Fruit fly (Drosophila melanogaster) whole organism, embryonic: Measurements from ENCODE around the gene Rexo5.

ENCODE experiments used
- Antp ChIP-seq: fragments of 200-800 bp; sonication (Bioruptor generic); optimal IDR thresholded peaks from 3 replicates; lab custom pipeline; 2016; ENCODE audit warnings: missing biosample characterization, missing genetic modification characterization
- Atf-2 ChIP-seq: fragments of 200-800 bp; sonication (Bioruptor generic); optimal IDR thresholded peaks from 2 replicates; lab custom pipeline; 2016; ENCODE audit warnings: missing biosample characterization, missing genetic modification characterization
- BEAF-32 ChIP-seq: fragments of 200-800 bp; sonication (Bioruptor generic); optimal IDR thresholded peaks from 3 replicates; lab custom pipeline; 2017; ENCODE audit warnings: missing biosample characterization, missing genetic modification characterization, mild to moderate bottlenecking, moderate library complexity, missing genetic modification reagents
- CG10147 ChIP-seq: fragments of 200-800 bp; sonication (Bioruptor generic); optimal IDR thresholded peaks from 2 replicates; lab custom pipeline; 2019; ENCODE audit warnings: missing biosample characterization, mild to moderate bottlenecking, missing genetic modification characterization, moderate library complexity
- CG12659 ChIP-seq: fragments of 200-800 bp; sonication (Bioruptor generic); optimal IDR thresholded peaks from 3 replicates; lab custom pipeline; 2017; ENCODE audit warnings: mild to moderate bottlenecking, missing biosample characterization, missing genetic modification reagents, missing genetic modification characterization
- CG12769 ChIP-seq: fragments of 200-800 bp; sonication (Bioruptor generic); optimal IDR thresholded peaks from 2 replicates; lab custom pipeline; 2019; ENCODE audit warnings: missing biosample characterization, mild to moderate bottlenecking, missing genetic modification characterization, moderate library complexity
- CG14710 ChIP-seq: fragments of 200-800 bp; sonication (Bioruptor generic); optimal IDR thresholded peaks from 3 replicates; lab custom pipeline; 2019; ENCODE audit warnings: missing biosample characterization, mild to moderate bottlenecking, missing genetic modification characterization, moderate library complexity
- CG15269 ChIP-seq: fragments of 200-800 bp; sonication (Bioruptor generic); optimal IDR thresholded peaks from 2 replicates; lab custom pipeline; 2018; ENCODE audit warnings: missing biosample characterization, mild to moderate bottlenecking, missing genetic modification characterization, moderate library complexity
- CG16815 ChIP-seq: fragments of 200-800 bp; sonication (Bioruptor generic); optimal IDR thresholded peaks from 3 replicates; lab custom pipeline; 2017; ENCODE audit warnings: missing biosample characterization, mild to moderate bottlenecking, missing genetic modification characterization
- CG16863 ChIP-seq: fragments of 200-800 bp; sonication (Bioruptor generic); optimal IDR thresholded peaks from 3 replicates; lab custom pipeline; 2016; ENCODE audit warnings: missing biosample characterization, missing genetic modification characterization
- CG18476 ChIP-seq: fragments of 200-800 bp; sonication (Bioruptor generic); optimal IDR thresholded peaks from 2 replicates; lab custom pipeline; 2016; ENCODE audit warnings: missing biosample characterization, mild to moderate bottlenecking, missing genetic modification characterization
- CG31441 ChIP-seq: fragments of 200-800 bp; sonication (Bioruptor generic); IDR thresholded peaks from 2 replicates; pipeline ENCODE4 v1.3.6; 2022; ENCODE audit warnings: missing biosample characterization, missing genetic modification characterization
- CG3163 ChIP-seq: fragments of 200-800 bp; sonication (Bioruptor generic); optimal IDR thresholded peaks from 3 replicates; lab custom pipeline; 2016; ENCODE audit warnings: missing biosample characterization, missing genetic modification characterization
- CG3281 ChIP-seq: fragments of 200-800 bp; sonication (Bioruptor generic); optimal IDR thresholded peaks from 3 replicates; lab custom pipeline; 2017; ENCODE audit warnings: missing biosample characterization, mild to moderate bottlenecking, missing genetic modification characterization
- CG33557 ChIP-seq: fragments of 200-800 bp; sonication (Bioruptor generic); optimal IDR thresholded peaks from 2 replicates; lab custom pipeline; 2019; ENCODE audit warnings: missing biosample characterization, mild to moderate bottlenecking, missing genetic modification characterization, moderate library complexity
- CG5180 ChIP-seq: fragments of 200-800 bp; sonication (Bioruptor generic); optimal IDR thresholded peaks from 3 replicates; lab custom pipeline; 2017; ENCODE audit warnings: missing biosample characterization, missing genetic modification characterization, mild to moderate bottlenecking, moderate library complexity, missing genetic modification reagents
- CG6765 ChIP-seq: fragments of 200-800 bp; sonication (Bioruptor generic); optimal IDR thresholded peaks from 3 replicates; lab custom pipeline; 2017; ENCODE audit warnings: missing biosample characterization, mild to moderate bottlenecking, missing genetic modification characterization
- CG7928 ChIP-seq: fragments of 200-800 bp; sonication (Bioruptor generic); optimal IDR thresholded peaks from 2 replicates; lab custom pipeline; 2017; ENCODE audit warnings: missing biosample characterization, mild to moderate bottlenecking, missing genetic modification characterization
- CG8478 ChIP-seq: fragments of >200 bp; optimal IDR thresholded peaks from 2 replicates; lab custom pipeline; 2018
- CG8765 ChIP-seq: fragments of 200-800 bp; sonication (Bioruptor generic); IDR thresholded peaks from 2 replicates; pipeline ENCODE4 v1.3.6; 2022; ENCODE audit warnings: missing biosample characterization, missing genetic modification characterization
- Dbx ChIP-seq: fragments of 200-800 bp; sonication (Bioruptor generic); IDR thresholded peaks from 3 replicates; pipeline ENCODE4 v1.3.6; 2022; ENCODE audit warnings: missing biosample characterization, missing genetic modification characterization
- Doc3 ChIP-seq: fragments of 200-800 bp; sonication (Bioruptor generic); IDR thresholded peaks from 3 replicates; pipeline ENCODE4 v1.3.6; 2022; ENCODE audit warnings: missing biosample characterization, missing genetic modification characterization; ENCODE audit not compliant: partially characterized antibody
- HLH3B ChIP-seq: fragments of 200-800 bp; sonication (Bioruptor generic); IDR thresholded peaks from 2 replicates; pipeline ENCODE4 v1.3.6; 2022; ENCODE audit warnings: missing biosample characterization, missing genetic modification characterization
- Hmr ChIP-seq: fragments of 200-800 bp; sonication (Bioruptor generic); optimal IDR thresholded peaks from 3 replicates; lab custom pipeline; 2017; ENCODE audit warnings: mild to moderate bottlenecking, missing biosample characterization, missing genetic modification reagents, missing genetic modification characterization
- Lpt ChIP-seq: fragments of >200 bp; optimal IDR thresholded peaks from 2 replicates; lab custom pipeline; 2018; ENCODE audit warnings: missing biosample characterization, missing genetic modification characterization
- Meics ChIP-seq: fragments of 200-800 bp; sonication (Bioruptor generic); optimal IDR thresholded peaks from 2 replicates; lab custom pipeline; 2017; ENCODE audit warnings: missing biosample characterization, mild to moderate bottlenecking, missing genetic modification characterization
- Pdp1 ChIP-seq, 2 experiments: fragments of 200-800 bp; sonication (Bioruptor generic); optimal IDR thresholded peaks; 3 replicates each; lab custom pipeline; 2016; ENCODE audit warnings: missing biosample characterization in 2 of 2, missing genetic modification characterization in 2 of 2, mild to moderate bottlenecking in 1 of 2, moderate library complexity in 1 of 2
- Ptx1 ChIP-seq: fragments of 200-800 bp; sonication (Bioruptor generic); IDR thresholded peaks from 2 replicates; pipeline ENCODE4 v1.3.6; 2022; ENCODE audit warnings: missing biosample characterization, missing genetic modification characterization
- Rfx ChIP-seq: fragments of 200-800 bp; sonication (Bioruptor generic); IDR thresholded peaks from 2 replicates; pipeline ENCODE4 v1.3.6; 2022; ENCODE audit warnings: missing biosample characterization, missing genetic modification characterization
- Ssrp ChIP-seq: fragments of 200-800 bp; sonication (Bioruptor generic); optimal IDR thresholded peaks from 2 replicates; lab custom pipeline; 2018; ENCODE audit warnings: missing biosample characterization, mild to moderate bottlenecking, missing genetic modification characterization, moderate library complexity
- Stat92E ChIP-seq, 3 experiments: fragments of >200 bp in 2 of 3; fragments of 200-800 bp in 1 of 3; sonication (Bioruptor generic) in 1 of 3; optimal IDR thresholded peaks; 2 replicates each; lab custom pipeline; 2017 to 2019; ENCODE audit warnings: missing biosample characterization in 3 of 3, missing genetic modification characterization in 3 of 3, mild to moderate bottlenecking in 1 of 3, moderate library complexity in 1 of 3
- YL-1 ChIP-seq: fragments of 200-800 bp; sonication (Bioruptor generic); optimal IDR thresholded peaks from 3 replicates; lab custom pipeline; 2017; ENCODE audit warnings: missing biosample characterization, mild to moderate bottlenecking, missing genetic modification characterization
- ab ChIP-seq: fragments of 200-800 bp; sonication (Bioruptor generic); optimal IDR thresholded peaks from 2 replicates; lab custom pipeline; 2016; ENCODE audit warnings: missing biosample characterization, missing genetic modification characterization
- ara ChIP-seq: fragments of 200-800 bp; sonication (Bioruptor generic); IDR thresholded peaks from 2 replicates; pipeline ENCODE4 v1.3.6; 2022; ENCODE audit warnings: missing biosample characterization, missing genetic modification characterization
- cg ChIP-seq: fragments of 200-800 bp; sonication (Bioruptor generic); optimal IDR thresholded peaks from 3 replicates; lab custom pipeline; 2019; ENCODE audit warnings: missing biosample characterization, mild to moderate bottlenecking, missing genetic modification characterization, moderate library complexity
- crol ChIP-seq: fragments of 200-800 bp; sonication (Bioruptor generic); IDR thresholded peaks from 2 replicates; pipeline ENCODE4 v1.3.6; 2022; ENCODE audit warnings: missing biosample characterization, missing genetic modification characterization
- ems ChIP-seq: fragments of 200-800 bp; sonication (Bioruptor generic); optimal IDR thresholded peaks from 3 replicates; lab custom pipeline; 2016; ENCODE audit warnings: missing biosample characterization, missing genetic modification characterization
- eyg ChIP-seq: fragments of 200-800 bp; sonication (Bioruptor generic); optimal IDR thresholded peaks from 3 replicates; lab custom pipeline; 2016; ENCODE audit warnings: missing biosample characterization, missing genetic modification characterization
- gro ChIP-seq: fragments of 200-800 bp; sonication (Bioruptor generic); optimal IDR thresholded peaks from 2 replicates; lab custom pipeline; 2016; ENCODE audit warnings: missing biosample characterization, missing genetic modification characterization
- inv ChIP-seq: fragments of 200-800 bp; sonication (Bioruptor generic); IDR thresholded peaks from 2 replicates; pipeline ENCODE4 v1.3.6; 2022; ENCODE audit warnings: missing biosample characterization, missing genetic modification characterization; ENCODE audit not compliant: partially characterized antibody
- kay ChIP-seq: fragments of 200-800 bp; sonication (Bioruptor generic); optimal IDR thresholded peaks from 2 replicates; lab custom pipeline; 2016; ENCODE audit warnings: missing biosample characterization, missing genetic modification characterization
- kni ChIP-seq: fragments of 200-800 bp; sonication (Bioruptor generic); optimal IDR thresholded peaks from 3 replicates; lab custom pipeline; 2017; ENCODE audit warnings: mild to moderate bottlenecking, missing biosample characterization, missing genetic modification reagents, missing genetic modification characterization
- knrl ChIP-seq: fragments of 200-800 bp; sonication (Bioruptor generic); IDR thresholded peaks from 3 replicates; pipeline ENCODE4 v1.3.6; 2022; ENCODE audit warnings: missing biosample characterization, missing genetic modification characterization; ENCODE audit not compliant: partially characterized antibody
- onecut ChIP-seq: fragments of 200-800 bp; sonication (Bioruptor generic); IDR thresholded peaks from 2 replicates; pipeline ENCODE4 v1.3.6; 2022; ENCODE audit warnings: missing biosample characterization, missing genetic modification characterization
- org-1 ChIP-seq: fragments of 200-800 bp; sonication (Bioruptor generic); optimal IDR thresholded peaks from 2 replicates; lab custom pipeline; 2017; ENCODE audit warnings: missing biosample characterization, missing genetic modification characterization
- pho ChIP-seq: fragments of 200-800 bp; sonication (Bioruptor generic); optimal IDR thresholded peaks from 2 replicates; lab custom pipeline; 2016; ENCODE audit warnings: missing biosample characterization, missing genetic modification characterization
- pum ChIP-seq: fragments of 200-800 bp; sonication (Bioruptor generic); optimal IDR thresholded peaks from 2 replicates; lab custom pipeline; 2016; ENCODE audit warnings: missing biosample characterization, missing genetic modification characterization
- repo ChIP-seq: fragments of 200-800 bp; sonication (Bioruptor generic); optimal IDR thresholded peaks from 2 replicates; lab custom pipeline; 2016; ENCODE audit warnings: missing biosample characterization, missing genetic modification characterization
- rib ChIP-seq: fragments of 200-800 bp; sonication (Bioruptor generic); IDR thresholded peaks from 2 replicates; pipeline ENCODE4 v1.3.6; 2022; ENCODE audit warnings: missing biosample characterization, missing genetic modification characterization
- sna ChIP-seq: fragments of 200-800 bp; sonication (Bioruptor generic); IDR thresholded peaks from 2 replicates; pipeline ENCODE4 v1.3.6; 2022; ENCODE audit warnings: missing biosample characterization, missing genetic modification characterization; ENCODE audit not compliant: partially characterized antibody

Rexo5 gene

dm6 chr3L:6608884-6609552 lies 5.5 kb downstream of the Rexo5 start, which contains the start of gene axed (continued):
- peak; percentile 54 for TF ChIP-seq CG5180 (GFP tag; lab: Kevin White, UChicago)
- no peak for TF ChIP-seq repo
- no peak for TF ChIP-seq Lpt
- no peak for TF ChIP-seq kay (GFP tag; lab: Kevin White, UChicago)
- no peak for TF ChIP-seq onecut
- no peak for TF ChIP-seq CG8765 (GFP tag; lab: Robert Waterston, UW)
- TF ChIP-seq ems (GFP tag; lab: Kevin White, UChicago) = peak; percentile 33
- TF ChIP-seq kni (GFP tag; lab: Kevin White, UChicago) = no peak
- no peak for TF ChIP-seq cg (GFP tag; lab: Kevin White, UChicago)
- TF ChIP-seq sna (GFP tag; lab: Robert Waterston, UW) = no peak
- no peak for TF ChIP-seq CG15269 (tag; lab: Kevin White, UChicago)
- peak; percentile 30 for TF ChIP-seq CG6765 (GFP tag; lab: Kevin White, UChicago)
- no peak for TF ChIP-seq rib (GFP tag; lab: Robert Waterston, UW)
- peak; percentile 90 for TF ChIP-seq CG12769
- no peak for TF ChIP-seq inv (GFP tag; lab: Robert Waterston, UW)
- peak; percentile 24; the same call in 1 of the 2 replicates for TF ChIP-seq crol (GFP tag; lab: Robert Waterston, UW)
- no peak for TF ChIP-seq Atf-2 (GFP tag; lab: Kevin White, UChicago)
- TF ChIP-seq HLH3B (GFP tag; lab: Robert Waterston, UW) = no peak
- TF ChIP-seq CG8478 (lab: Kevin White, UChicago) = no peak
- peak; percentile 4 for TF ChIP-seq CG16863 (GFP tag; lab: Kevin White, UChicago)
- no peak for TF ChIP-seq CG16815 (GFP tag; lab: Kevin White, UChicago)
- peak; percentile 21 for TF ChIP-seq Antp (GFP tag; lab: Kevin White, UChicago)
- TF ChIP-seq eyg (GFP tag; lab: Kevin White, UChicago) = no peak
- TF ChIP-seq CG10147 (GFP tag; lab: Kevin White, UChicago) = peak; percentile 49
- TF ChIP-seq ab (GFP tag; lab: Kevin White, UChicago) = no peak
- TF ChIP-seq org-1 (GFP tag; lab: Kevin White, UChicago) = no peak
- no peak for TF ChIP-seq ara (GFP tag; lab: Robert Waterston, UW)
- no peak for TF ChIP-seq Doc3 (GFP tag; lab: Robert Waterston, UW)
- TF ChIP-seq CG3163 = no peak
- TF ChIP-seq CG12659 = peak; percentile 46
- TF ChIP-seq CG31441 (GFP tag; lab: Robert Waterston, UW) = 0 out of 2 replicates have a peak, but pooled peaks have one; percentile 29
- TF ChIP-seq Ssrp (tag; lab: Kevin White, UChicago) = no peak
- TF ChIP-seq CG33557 (GFP tag; lab: Kevin White, UChicago) = no peak
- peak in 1 of 2 experiments; percentile 23 for TF ChIP-seq Pdp1 (GFP tag; optimal IDR thresholded peaks at IDR 0.05; lab: Kevin White, UChicago)
- TF ChIP-seq YL-1 (GFP tag; lab: Kevin White, UChicago) = no peak
- no peak for TF ChIP-seq CG14710
- peak; percentile 35; the same call in 1 of the 2 replicates for TF ChIP-seq Ptx1 (GFP tag; lab: Robert Waterston, UW)
- TF ChIP-seq Dbx (GFP tag; lab: Robert Waterston, UW) = peak; percentile 36; the same call in 1 of the 3 replicates
- no peak for TF ChIP-seq BEAF-32 (GFP tag; lab: Kevin White, UChicago)
- TF ChIP-seq CG18476 (GFP tag; lab: Kevin White, UChicago) = no peak
- TF ChIP-seq pum (GFP tag; lab: Kevin White, UChicago) = no peak
- no peak for TF ChIP-seq CG7928 (GFP tag; lab: Kevin White, UChicago)
- TF ChIP-seq Meics (GFP tag; lab: Kevin White, UChicago) = peak; percentile 66
- TF ChIP-seq gro (GFP tag; lab: Kevin White, UChicago) = no peak
- no peak for TF ChIP-seq Stat92E (GFP tag; optimal IDR thresholded peaks at IDR 0.05; lab: Kevin White, UChicago)
- TF ChIP-seq Hmr (GFP tag; lab: Kevin White, UChicago) = peak; percentile 67
- peak; percentile 60 for TF ChIP-seq CG3281 (GFP tag; lab: Kevin White, UChicago)
- peak; percentile 23; the same call in 1 of the 2 replicates for TF ChIP-seq Rfx (GFP tag; lab: Robert Waterston, UW)
- no peak for TF ChIP-seq pho
- TF ChIP-seq knrl = no peak
